Worm (Caenorhabditis elegans): Measurements from ENCODE around the gene ergo-1.
A peak's percentile ranks its signal among the peaks of the same experiment; 100 is the strongest.

The ergo-1 gene

DNA sequence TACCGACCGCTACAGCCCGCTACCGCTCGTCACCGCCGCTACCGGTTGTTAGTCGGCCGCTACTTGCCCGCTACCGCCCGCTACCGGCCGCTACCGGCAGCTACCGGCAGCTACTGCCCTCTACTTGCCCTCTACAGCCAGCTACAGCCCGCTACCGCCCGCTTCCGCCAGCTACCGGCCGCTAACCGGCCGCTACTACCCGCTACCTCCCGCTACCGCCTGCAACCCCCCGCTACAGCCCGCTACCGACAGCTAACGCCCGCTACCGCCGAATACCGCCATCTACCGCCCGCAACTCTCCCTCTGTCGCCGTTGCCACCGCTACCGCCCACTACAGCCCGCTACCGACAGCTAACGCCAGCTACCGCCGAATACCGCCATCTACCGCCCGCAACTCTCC, 12.9 kb downstream of the ergo-1 start:
- TF ChIP-seq ztf-11 (tag; optimal IDR thresholded peaks at IDR 0.05) (no peak), unc-39 (tag; optimal IDR thresholded peaks at IDR 0.05) (no peak), ham-2 (GFP tag; optimal IDR thresholded peaks at IDR 0.05) (peak; percentile 86), cnd-1 (tag; optimal IDR thresholded peaks at IDR 0.05) (no peak), nhr-237 (tag; optimal IDR thresholded peaks at IDR 0.05) (no peak)

DNA sequence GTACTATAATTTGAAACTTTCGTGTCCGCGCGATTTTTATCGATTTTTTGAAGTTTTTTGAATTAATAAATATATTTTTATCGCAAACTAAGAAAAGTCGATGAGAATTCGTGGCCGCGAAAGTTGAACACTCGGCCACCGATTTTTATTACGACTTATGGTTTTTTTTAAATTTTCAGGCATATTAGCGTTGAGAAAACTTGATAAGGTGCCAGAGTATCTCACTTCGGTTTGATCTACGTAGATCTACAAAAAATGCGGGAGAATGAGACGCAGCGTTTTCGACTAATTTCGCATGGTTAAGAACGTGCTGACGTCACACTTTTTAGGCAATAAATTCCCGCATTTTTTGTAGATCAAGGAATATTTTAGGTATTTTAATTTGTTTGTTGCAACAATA, 14.8 kb downstream of the ergo-1 start, which contains the start of gene pei-2:
Gene pei-2, minus strand, starts transcription at position 101 of the 400 bp plus-strand sequence.
- TF ChIP-seq nhr-28 (tag; optimal IDR thresholded peaks at IDR 0.05) (no peak), cnd-1 (tag; optimal IDR thresholded peaks at IDR 0.05) (no peak), hlh-1 (tag; optimal IDR thresholded peaks at IDR 0.05) (no peak), nhr-76 (tag; optimal IDR thresholded peaks at IDR 0.05) (no peak), tbx-8 (GFP tag; optimal IDR thresholded peaks at IDR 0.05) (no peak), ztf-11 (tag; optimal IDR thresholded peaks at IDR 0.05) (no peak), unc-39 (tag; optimal IDR thresholded peaks at IDR 0.05) (no peak), nhr-237 (tag; optimal IDR thresholded peaks at IDR 0.05) (no peak), ceh-43 (GFP tag; optimal IDR thresholded peaks at IDR 0.05) (no peak), ceh-83 (GFP tag; optimal IDR thresholded peaks at IDR 0.05) (no peak)

DNA sequence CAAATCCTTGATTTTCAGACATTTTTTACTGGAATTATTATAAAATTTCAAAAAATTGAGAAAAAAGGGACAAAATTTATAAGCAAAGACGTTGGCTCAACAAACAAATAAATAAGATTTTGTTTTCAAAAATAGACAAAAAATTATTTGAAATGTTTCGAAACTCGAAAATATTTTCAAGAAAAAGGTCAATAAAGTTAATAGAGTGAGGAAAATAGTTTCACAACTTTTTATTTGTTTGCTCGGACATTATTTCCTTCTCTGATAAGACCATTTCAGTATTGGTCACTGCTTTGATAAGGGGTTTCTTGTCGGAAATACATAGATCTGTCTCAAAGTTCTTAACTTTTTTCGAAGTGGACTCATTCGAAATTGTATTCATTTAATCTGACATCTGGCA, 18.4 kb downstream of the ergo-1 start, which contains the start of gene R09A1.3:
Gene R09A1.3, minus strand, starts transcription at position 31 of the 400 bp plus-strand sequence.
- TF ChIP-seq ceh-39 (tag; optimal IDR thresholded peaks at IDR 0.05) (no peak), nhr-76 (tag; optimal IDR thresholded peaks at IDR 0.05) (no peak), M03D4.4 (tag; optimal IDR thresholded peaks at IDR 0.05) (no peak), ceh-43 (GFP tag; optimal IDR thresholded peaks at IDR 0.05) (no peak), nhr-2 (tag; optimal IDR thresholded peaks at IDR 0.05) (no peak), mab-5 (tag; optimal IDR thresholded peaks at IDR 0.05) (no peak), nhr-28 (tag; optimal IDR thresholded peaks at IDR 0.05) (no peak), ham-2 (GFP tag; optimal IDR thresholded peaks at IDR 0.05) (no peak), sem-2 (GFP tag; optimal IDR thresholded peaks at IDR 0.05) (no peak), snpc-4 (tag; optimal IDR thresholded peaks at IDR 0.05) (no peak), mep-1 (tag; optimal IDR thresholded peaks at IDR 0.05) (no peak), lsy-2 (tag; optimal IDR thresholded peaks at IDR 0.05) (no peak), mls-2 (tag; optimal IDR thresholded peaks at IDR 0.05) (no peak), sptf-1 (tag; optimal IDR thresholded peaks at IDR 0.05) (no peak), tbx-8 (GFP tag; optimal IDR thresholded peaks at IDR 0.05) (no peak), ztf-11 (tag; optimal IDR thresholded peaks at IDR 0.05) (no peak), ceh-83 (GFP tag; optimal IDR thresholded peaks at IDR 0.05) (no peak), unc-39 (tag; optimal IDR thresholded peaks at IDR 0.05) (no peak), elt-3 (tag; optimal IDR thresholded peaks at IDR 0.05) (no peak)

- TF ChIP-seq bed-3 (GFP tag; optimal IDR thresholded peaks at IDR 0.05), result no peak
- TF ChIP-seq hlh-1 (tag; optimal IDR thresholded peaks at IDR 0.05), result no peak
- no peak for TF ChIP-seq pha-4 (tag; optimal IDR thresholded peaks at IDR 0.05)
- TF ChIP-seq sem-2 (GFP tag; optimal IDR thresholded peaks at IDR 0.05), result no peak
- no peak for TF ChIP-seq elt-3 (tag; optimal IDR thresholded peaks at IDR 0.05)
- TF ChIP-seq elt-1 (tag; optimal IDR thresholded peaks at IDR 0.05; ENCODE audit: borderline replicate concordance, insufficient read depth), result no peak
- no peak for TF ChIP-seq nhr-76 (tag; optimal IDR thresholded peaks at IDR 0.05)
- no peak for TF ChIP-seq lin-32 (GFP tag; optimal IDR thresholded peaks at IDR 0.05)
- no peak for TF ChIP-seq nhr-28 (tag; optimal IDR thresholded peaks at IDR 0.05)
These were observed 24.7 kb downstream of the ergo-1 start, which contains the start of gene flp-34 for ce11 chrV:1033304-1033703. Gene flp-34 (minus strand): TSS chrV:1033404.

ce11 chrV:1038074-1038473, 29.5 kb downstream of the ergo-1 start:
- no peak for TF ChIP-seq unc-39 (tag; optimal IDR thresholded peaks at IDR 0.05)
- TF ChIP-seq mls-2 (tag; optimal IDR thresholded peaks at IDR 0.05), result no peak
- TF ChIP-seq hlh-1 (tag; optimal IDR thresholded peaks at IDR 0.05), result no peak
- TF ChIP-seq sem-2 (GFP tag; optimal IDR thresholded peaks at IDR 0.05), result no peak
- TF ChIP-seq flh-1 (GFP tag; optimal IDR thresholded peaks at IDR 0.05), result no peak
- no peak for TF ChIP-seq nhr-12 (tag; optimal IDR thresholded peaks at IDR 0.05)
- TF ChIP-seq lsy-2 (tag; optimal IDR thresholded peaks at IDR 0.05), result no peak
- TF ChIP-seq nhr-2 (tag; optimal IDR thresholded peaks at IDR 0.05), result no peak
- TF ChIP-seq ceh-43 (GFP tag; optimal IDR thresholded peaks at IDR 0.05), result no peak

DNA sequence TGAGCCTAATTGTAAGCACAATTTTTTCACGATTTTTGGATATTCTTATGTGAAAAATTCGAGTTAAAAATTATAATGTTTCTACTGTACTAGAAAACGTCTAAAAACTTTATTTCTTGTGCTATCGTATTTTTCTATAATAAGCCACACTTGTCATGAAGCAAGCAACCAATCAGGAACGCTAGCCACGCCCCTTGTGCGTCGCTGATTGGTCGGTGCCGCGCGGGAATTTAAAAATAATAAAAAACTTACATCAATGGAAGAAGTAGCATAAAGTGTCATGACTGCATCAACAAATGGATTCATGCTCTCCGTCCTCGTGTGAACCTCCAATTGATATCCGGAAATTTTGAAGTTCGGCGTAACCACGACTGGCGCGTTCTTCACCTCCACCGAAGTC, 38.6 kb downstream of the ergo-1 start:
- TF ChIP-seq blmp-1 (tag; optimal IDR thresholded peaks at IDR 0.05) (no peak), nhr-28 (tag; optimal IDR thresholded peaks at IDR 0.05) (no peak), nhr-2 (tag; optimal IDR thresholded peaks at IDR 0.05) (no peak), lsy-2 (tag; optimal IDR thresholded peaks at IDR 0.05) (no peak), hlh-1 (tag; optimal IDR thresholded peaks at IDR 0.05) (no peak), zip-8 (tag; optimal IDR thresholded peaks at IDR 0.05) (no peak), ceh-43 (GFP tag; optimal IDR thresholded peaks at IDR 0.05) (no peak), nhr-12 (tag; optimal IDR thresholded peaks at IDR 0.05) (no peak), flh-1 (GFP tag; optimal IDR thresholded peaks at IDR 0.05) (no peak), elt-1 (tag; optimal IDR thresholded peaks at IDR 0.05; ENCODE audit: borderline replicate concordance, insufficient read depth) (no peak), unc-62 (GFP tag; optimal IDR thresholded peaks at IDR 0.05) (no peak), ces-1 (GFP tag; optimal IDR thresholded peaks at IDR 0.05) (no peak), snpc-4 (tag; optimal IDR thresholded peaks at IDR 0.05) (no peak), ceh-83 (GFP tag; optimal IDR thresholded peaks at IDR 0.05) (no peak), M03D4.4 (tag; optimal IDR thresholded peaks at IDR 0.05) (no peak), mls-2 (tag; optimal IDR thresholded peaks at IDR 0.05) (no peak), nhr-76 (tag; optimal IDR thresholded peaks at IDR 0.05) (no peak), bed-3 (GFP tag; optimal IDR thresholded peaks at IDR 0.05) (no peak)

Measured in whole organism, mixed stage, embryonic.